Fruit fly (Drosophila melanogaster) whole organism, embryonic: ENCODE results near the gene TwdlE.
A peak's percentile ranks its signal among the peaks of the same experiment; 100 is the strongest.

Experiments
- BEAF-32 ChIP-seq: fragments of 200-800 bp; sonication (Bioruptor generic); optimal IDR thresholded peaks from 3 replicates; lab custom pipeline; 2017; ENCODE audit warnings: missing biosample characterization, missing genetic modification characterization, mild to moderate bottlenecking, moderate library complexity, missing genetic modification reagents
- Bgb ChIP-seq: fragments of 200-800 bp; sonication (Bioruptor generic); IDR thresholded peaks from 2 replicates; pipeline ENCODE4 v1.3.6; 2022; ENCODE audit warnings: missing biosample characterization, missing genetic modification characterization; ENCODE audit not compliant: partially characterized antibody
- CG10267 ChIP-seq: fragments of 200-800 bp; sonication (Bioruptor generic); optimal IDR thresholded peaks from 2 replicates; lab custom pipeline; 2018; ENCODE audit warnings: missing biosample characterization, mild to moderate bottlenecking, missing genetic modification characterization, moderate library complexity
- CG11560 ChIP-seq: fragments of 200-800 bp; sonication (Bioruptor generic); IDR thresholded peaks from 3 replicates; pipeline ENCODE4 v1.3.6; 2022; ENCODE audit warnings: missing biosample characterization, missing genetic modification characterization
- CG12236 ChIP-seq: fragments of 200-800 bp; sonication (Bioruptor generic); optimal IDR thresholded peaks from 2 replicates; lab custom pipeline; 2016; ENCODE audit warnings: missing biosample characterization, missing genetic modification characterization
- CG13624 ChIP-seq: fragments of 200-800 bp; sonication (Bioruptor generic); optimal IDR thresholded peaks from 2 replicates; lab custom pipeline; 2016; ENCODE audit warnings: missing biosample characterization, missing genetic modification characterization
- CG13894 ChIP-seq: fragments of 200-800 bp; sonication (Bioruptor generic); optimal IDR thresholded peaks from 3 replicates; lab custom pipeline; 2018; ENCODE audit warnings: missing biosample characterization, mild to moderate bottlenecking, missing genetic modification characterization, moderate library complexity
- CG15073 ChIP-seq: fragments of 200-800 bp; sonication (Bioruptor generic); optimal IDR thresholded peaks from 2 replicates; lab custom pipeline; 2016; ENCODE audit warnings: missing biosample characterization, missing genetic modification characterization
- CG15479 ChIP-seq: fragments of 200-800 bp; sonication (Bioruptor generic); optimal IDR thresholded peaks from 3 replicates; lab custom pipeline; 2019; ENCODE audit warnings: missing biosample characterization, mild to moderate bottlenecking, missing genetic modification characterization, moderate library complexity
- CG18476 ChIP-seq: fragments of 200-800 bp; sonication (Bioruptor generic); optimal IDR thresholded peaks from 2 replicates; lab custom pipeline; 2016; ENCODE audit warnings: missing biosample characterization, mild to moderate bottlenecking, missing genetic modification characterization
- CG2199 ChIP-seq: fragments of 200-800 bp; sonication (Bioruptor generic); IDR thresholded peaks from 3 replicates; pipeline ENCODE4 v1.3.6; 2022; ENCODE audit warnings: missing biosample characterization, missing genetic modification characterization
- CG30020 ChIP-seq: fragments of 200-800 bp; optimal IDR thresholded peaks from 2 replicates; lab custom pipeline; 2019; ENCODE audit warnings: missing biosample characterization, mild to moderate bottlenecking, missing genetic modification characterization, moderate library complexity
- CG30403 ChIP-seq: fragments of 200-800 bp; sonication (Bioruptor generic); optimal IDR thresholded peaks from 3 replicates; lab custom pipeline; 2016; ENCODE audit warnings: missing biosample characterization, missing genetic modification characterization
- CG32767 ChIP-seq: fragments of 200-800 bp; sonication (Bioruptor generic); IDR thresholded peaks from 2 replicates; pipeline ENCODE4 v1.3.6; 2022; ENCODE audit warnings: missing biosample characterization, missing genetic modification characterization
- CG3407 ChIP-seq: fragments of 200-800 bp; sonication (Bioruptor generic); optimal IDR thresholded peaks from 2 replicates; lab custom pipeline; 2018; ENCODE audit warnings: missing biosample characterization, mild to moderate bottlenecking, missing genetic modification characterization
- CG3726 ChIP-seq: fragments of 200-800 bp; sonication (Bioruptor generic); IDR thresholded peaks from 3 replicates; pipeline ENCODE4, ENCODE4 v1.3.6; 2022; ENCODE audit warnings: missing biosample characterization, missing genetic modification characterization
- CG3838 ChIP-seq: fragments of 200-800 bp; sonication (Bioruptor generic); optimal IDR thresholded peaks from 3 replicates; lab custom pipeline; 2016; ENCODE audit warnings: missing biosample characterization, missing genetic modification characterization
- CG4854 ChIP-seq: fragments of 200-800 bp; sonication (Bioruptor generic); optimal IDR thresholded peaks from 2 replicates; lab custom pipeline; 2016; ENCODE audit warnings: missing biosample characterization, missing genetic modification characterization, inconsistent platforms
- CG6272 ChIP-seq: fragments of 200-800 bp; sonication (Bioruptor generic); IDR thresholded peaks from 2 replicates; pipeline ENCODE4 v1.3.6; 2022; ENCODE audit warnings: missing biosample characterization, missing genetic modification characterization
- CG6683 ChIP-seq: fragments of 200-800 bp; sonication (Bioruptor generic); optimal IDR thresholded peaks from 2 replicates; lab custom pipeline; 2017; ENCODE audit warnings: missing biosample characterization, mild to moderate bottlenecking, missing genetic modification characterization, missing genetic modification reagents
- CG7556 ChIP-seq: fragments of 200-800 bp; sonication (Bioruptor generic); optimal IDR thresholded peaks from 2 replicates; lab custom pipeline; 2017; ENCODE audit warnings: missing biosample characterization, mild to moderate bottlenecking, missing genetic modification characterization
- D19B ChIP-seq: fragments of 200-800 bp; sonication (Bioruptor generic); optimal IDR thresholded peaks from 2 replicates; lab custom pipeline; 2017; ENCODE audit warnings: missing biosample characterization, mild to moderate bottlenecking, missing genetic modification characterization
- Dip2 ChIP-seq: fragments of 200-800 bp; sonication (Bioruptor generic); IDR thresholded peaks from 2 replicates; pipeline ENCODE4 v1.3.6; 2022; ENCODE audit warnings: missing biosample characterization, missing genetic modification characterization
- Hand ChIP-seq: fragments of 200-800 bp; sonication (Bioruptor generic); optimal IDR thresholded peaks from 2 replicates; lab custom pipeline; 2017; ENCODE audit warnings: mild to moderate bottlenecking, missing biosample characterization, missing genetic modification reagents, missing genetic modification characterization
- Hr51 ChIP-seq, 2 experiments: fragments of 200-800 bp; sonication (Bioruptor generic); optimal IDR thresholded peaks; 2 replicates in 1 of 2; 3 replicates in 1 of 2; lab custom pipeline; 2016 to 2018; ENCODE audit warnings: missing biosample characterization in 2 of 2, missing genetic modification characterization in 2 of 2, mild to moderate bottlenecking in 1 of 2, moderate library complexity in 1 of 2
- MESR4 ChIP-seq: fragments of 200-800 bp; sonication (Bioruptor generic); optimal IDR thresholded peaks from 2 replicates; lab custom pipeline; 2018; ENCODE audit warnings: missing biosample characterization, mild to moderate bottlenecking, missing genetic modification characterization, moderate library complexity
- NFAT ChIP-seq: fragments of 200-800 bp; sonication (Bioruptor generic); IDR thresholded peaks from 2 replicates; pipeline ENCODE4 v1.3.6; 2022; ENCODE audit warnings: missing biosample characterization, missing genetic modification characterization
- Pdp1 ChIP-seq, 2 experiments: fragments of 200-800 bp; sonication (Bioruptor generic); optimal IDR thresholded peaks; 3 replicates each; lab custom pipeline; 2016; ENCODE audit warnings: missing biosample characterization in 2 of 2, missing genetic modification characterization in 2 of 2, mild to moderate bottlenecking in 1 of 2, moderate library complexity in 1 of 2
- Trl ChIP-seq, 3 experiments: fragments of >200 bp in 2 of 3; fragments of 200-800 bp in 1 of 3; sonication (Bioruptor generic) in 1 of 3; optimal IDR thresholded peaks; 2 replicates in 1 of 3; 3 replicates in 2 of 3; lab custom pipeline; 2016 to 2017; ENCODE audit warnings: missing biosample characterization in 1 of 3, missing genetic modification characterization in 1 of 3
- Vsx1 ChIP-seq: fragments of 200-800 bp; sonication (Bioruptor generic); optimal IDR thresholded peaks from 2 replicates; lab custom pipeline; 2017; ENCODE audit warnings: missing biosample characterization, mild to moderate bottlenecking, missing genetic modification characterization, missing genetic modification reagents
- Xrp1 ChIP-seq: fragments of 200-800 bp; sonication (Bioruptor generic); IDR thresholded peaks from 2 replicates; pipeline ENCODE4 v1.3.6; 2022; ENCODE audit warnings: missing biosample characterization, missing genetic modification characterization
- al ChIP-seq: fragments of 200-800 bp; sonication (Bioruptor generic); IDR thresholded peaks from 2 replicates; pipeline ENCODE4 v1.3.6; 2022; ENCODE audit warnings: missing biosample characterization, missing genetic modification characterization
- cas ChIP-seq: fragments of 200-800 bp; sonication (Bioruptor generic); IDR thresholded peaks from 2 replicates; pipeline ENCODE4 v1.3.6; 2022; ENCODE audit warnings: missing biosample characterization, missing genetic modification characterization
- crc ChIP-seq: fragments of 200-800 bp; sonication (Bioruptor generic); optimal IDR thresholded peaks from 2 replicates; lab custom pipeline; 2016; ENCODE audit warnings: missing biosample characterization, missing genetic modification characterization
- croc ChIP-seq: fragments of 200-800 bp; sonication (Bioruptor generic); conservative IDR thresholded peaks from 3 replicates; pipeline ENCODE4 v1.3.6; 2022; ENCODE audit warnings: missing biosample characterization, missing genetic modification characterization
- grn ChIP-seq: fragments of 200-800 bp; sonication (Bioruptor generic); optimal IDR thresholded peaks from 3 replicates; lab custom pipeline; 2017; ENCODE audit warnings: missing biosample characterization, missing genetic modification characterization
- her ChIP-seq: fragments of 200-800 bp; sonication (Bioruptor generic); optimal IDR thresholded peaks from 2 replicates; lab custom pipeline; 2016; ENCODE audit warnings: missing biosample characterization, missing genetic modification characterization
- hkb ChIP-seq, 2 experiments: fragments of 200-800 bp in 1 of 2; fragments of >200 bp in 1 of 2; sonication (Bioruptor generic) in 1 of 2; IDR thresholded peaks in 1 of 2; optimal IDR thresholded peaks in 1 of 2; 2 replicates each; pipeline versions ENCODE4 v1.3.6 to Lab custom; 2017 to 2022; ENCODE audit warnings: missing biosample characterization in 1 of 2, missing genetic modification characterization in 1 of 2
- lmd ChIP-seq: fragments of 200-800 bp; sonication (Bioruptor generic); IDR thresholded peaks from 2 replicates; pipeline ENCODE4 v1.3.6; 2022; ENCODE audit warnings: missing biosample characterization, missing genetic modification characterization
- nerfin-2 ChIP-seq: fragments of 200-800 bp; sonication (Bioruptor generic); IDR thresholded peaks from 2 replicates; pipeline ENCODE4 v1.3.6; 2022; ENCODE audit warnings: missing biosample characterization, missing genetic modification characterization; ENCODE audit not compliant: partially characterized antibody
- slou ChIP-seq: fragments of 200-800 bp; sonication (Bioruptor generic); optimal IDR thresholded peaks from 3 replicates; lab custom pipeline; 2016; ENCODE audit warnings: missing biosample characterization, missing genetic modification characterization
- sr ChIP-seq: fragments of 200-800 bp; sonication (Bioruptor generic); IDR thresholded peaks from 3 replicates; pipeline ENCODE4 v1.3.6; 2022; ENCODE audit warnings: missing biosample characterization, missing genetic modification characterization
- stwl ChIP-seq: fragments of 200-800 bp; sonication (Bioruptor generic); optimal IDR thresholded peaks from 3 replicates; lab custom pipeline; 2018; ENCODE audit warnings: missing biosample characterization, mild to moderate bottlenecking, missing genetic modification characterization, moderate library complexity
- tll ChIP-seq, 2 experiments: fragments of 200-800 bp in 1 of 2; fragments of >200 bp in 1 of 2; sonication (Bioruptor generic) in 1 of 2; optimal IDR thresholded peaks; 2 replicates each; lab custom pipeline; 2017 to 2019; ENCODE audit warnings: missing biosample characterization in 2 of 2, missing genetic modification characterization in 2 of 2, mild to moderate bottlenecking in 1 of 2, moderate library complexity in 1 of 2
- tna ChIP-seq: fragments of 200-800 bp; sonication (Bioruptor generic); IDR thresholded peaks from 2 replicates; pipeline ENCODE4 v1.3.6; 2022; ENCODE audit warnings: missing biosample characterization, missing genetic modification characterization; ENCODE audit not compliant: partially characterized antibody
- tx ChIP-seq: fragments of 200-800 bp; sonication (Bioruptor generic); optimal IDR thresholded peaks from 2 replicates; lab custom pipeline; 2016; ENCODE audit warnings: missing biosample characterization, missing genetic modification characterization
- vvl ChIP-seq: fragments of 200-800 bp; sonication (Bioruptor generic); IDR thresholded peaks from 2 replicates; pipeline ENCODE4 v1.3.6; 2022; ENCODE audit warnings: missing biosample characterization, missing genetic modification characterization
- z ChIP-seq: fragments of 200-800 bp; sonication (Bioruptor generic); IDR thresholded peaks from 3 replicates; pipeline ENCODE4 v1.3.6; 2022; ENCODE audit warnings: missing biosample characterization, missing genetic modification characterization

TwdlE gene

DNA sequence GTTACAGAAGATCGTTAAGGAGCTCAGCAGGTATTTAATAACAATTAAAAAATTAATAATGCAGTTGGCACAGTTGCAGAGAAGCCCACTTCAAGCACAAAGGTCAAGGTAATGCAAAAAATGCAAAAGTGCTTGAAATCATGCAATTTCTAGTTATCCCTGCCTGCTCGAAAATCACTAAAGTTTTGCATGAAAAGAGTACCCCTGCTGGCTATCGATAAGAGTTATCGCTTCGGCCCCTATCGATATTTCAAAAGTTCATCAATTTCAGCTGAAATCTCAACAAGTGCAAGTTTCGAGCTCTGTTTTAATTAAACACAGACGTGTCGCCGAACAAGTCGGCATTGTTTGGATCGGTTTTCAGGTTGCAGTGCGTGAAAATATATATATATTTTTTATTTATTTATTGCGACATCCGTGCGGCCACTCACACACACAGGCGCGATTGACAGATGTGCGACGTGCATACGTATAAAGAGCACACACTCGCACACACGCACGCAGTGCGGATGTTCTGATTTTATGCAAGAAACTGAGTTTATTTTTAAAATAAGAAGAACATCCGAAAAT, 39.3 kb downstream of the TwdlE start (continued):
- TF ChIP-seq CG30403 (GFP tag; lab: Kevin White, UChicago): peak; percentile 71
- TF ChIP-seq crc (GFP tag; lab: Kevin White, UChicago): no peak
- peak; percentile 69; the same call in 1 of the 2 replicates for TF ChIP-seq vvl
- TF ChIP-seq CG18476 (GFP tag; lab: Kevin White, UChicago): peak; percentile 15
- peak; percentile 85 for TF ChIP-seq BEAF-32 (GFP tag; lab: Kevin White, UChicago)
- TF ChIP-seq lmd (GFP tag; lab: Robert Waterston, UW): peak; percentile 64
- TF ChIP-seq CG12236: no peak
- TF ChIP-seq CG13894 (tag; lab: Kevin White, UChicago): no peak
- TF ChIP-seq CG2199: 0 out of 3 replicates have a peak, but pooled peaks have one; percentile 14
- peak; percentile 2 for TF ChIP-seq Hand (GFP tag; lab: Kevin White, UChicago)
- no peak; the same call in 2 of the 3 replicates for TF ChIP-seq sr (GFP tag; lab: Robert Waterston, UW)
- TF ChIP-seq hkb (optimal IDR thresholded peaks at IDR 0.05; lab: Kevin White, UChicago): no peak
- TF ChIP-seq hkb (GFP tag; IDR thresholded peaks at IDR 0.05; lab: Robert Waterston, UW): peak; percentile 59
- TF ChIP-seq cas (GFP tag; lab: Robert Waterston, UW): no peak
- peak; percentile 33 for TF ChIP-seq CG7556 (GFP tag; lab: Kevin White, UChicago)
- TF ChIP-seq Xrp1: peak; percentile 68
- peak; percentile 70 for TF ChIP-seq nerfin-2
- no peak for TF ChIP-seq CG3407 (GFP tag; lab: Kevin White, UChicago)
- TF ChIP-seq z (GFP tag; lab: Robert Waterston, UW): no peak
- peak; percentile 80 for TF ChIP-seq MESR4 (GFP tag; lab: Kevin White, UChicago)
- no peak for TF ChIP-seq CG6683 (GFP tag; lab: Kevin White, UChicago)
- peak; percentile 67 for TF ChIP-seq tna (GFP tag; lab: Robert Waterston, UW)
- no peak for TF ChIP-seq Trl (optimal IDR thresholded peaks at IDR 0.05; lab: Kevin White, UChicago)
- TF ChIP-seq Trl (GFP tag; optimal IDR thresholded peaks at IDR 0.05; lab: Kevin White, UChicago): peak; percentile 45
- no peak for TF ChIP-seq croc
- TF ChIP-seq CG11560 (tag; lab: Robert Waterston, UW): no peak
- TF ChIP-seq Pdp1 (GFP tag; optimal IDR thresholded peaks at IDR 0.05; lab: Kevin White, UChicago): peak; percentile 49 to 63
- TF ChIP-seq CG15479: peak; percentile 32
- peak; percentile 29; the same call in 1 of the 3 replicates for TF ChIP-seq CG3726 (GFP tag; lab: Robert Waterston, UW)
- no peak for TF ChIP-seq slou (GFP tag; lab: Kevin White, UChicago)
- no peak for TF ChIP-seq CG3838
- peak; percentile 57 for TF ChIP-seq CG10267 (tag; lab: Kevin White, UChicago)
- peak; percentile 70 for TF ChIP-seq NFAT (GFP tag; lab: Robert Waterston, UW)
- peak; percentile 50; the same call in 1 of the 2 replicates for TF ChIP-seq CG32767 (GFP tag; lab: Robert Waterston, UW)
- TF ChIP-seq CG13624 (GFP tag; lab: Kevin White, UChicago): peak; percentile 62
- TF ChIP-seq Dip2 (GFP tag; lab: Robert Waterston, UW): no peak
- no peak; the same call in 1 of the 2 replicates for TF ChIP-seq al (GFP tag; lab: Robert Waterston, UW)
- TF ChIP-seq CG6272 (GFP tag; lab: Robert Waterston, UW): peak; percentile 14; the same call in 1 of the 2 replicates
- TF ChIP-seq Hr51 (GFP tag; optimal IDR thresholded peaks at IDR 0.05; lab: Kevin White, UChicago): peak in 1 of 2 experiments; percentile 8
- TF ChIP-seq grn (GFP tag; lab: Kevin White, UChicago): no peak
- peak; percentile 64 for TF ChIP-seq her (GFP tag; lab: Kevin White, UChicago)
- no peak for TF ChIP-seq Vsx1 (GFP tag; lab: Kevin White, UChicago)
- TF ChIP-seq CG30020 (tag; lab: Kevin White, UChicago): peak; percentile 43
- TF ChIP-seq D19B (GFP tag; lab: Kevin White, UChicago): no peak
- peak; percentile 88 for TF ChIP-seq Bgb (GFP tag; lab: Robert Waterston, UW)
- peak; percentile 89 for TF ChIP-seq stwl (tag; lab: Kevin White, UChicago)
- no peak for TF ChIP-seq CG15073 (GFP tag; lab: Kevin White, UChicago)
- TF ChIP-seq tx: no peak
- TF ChIP-seq tll (GFP tag; optimal IDR thresholded peaks at IDR 0.05; lab: Kevin White, UChicago): no peak
- TF ChIP-seq CG4854 (GFP tag; lab: Kevin White, UChicago): peak; percentile 28
